Worm (Caenorhabditis elegans) whole organism, young adult: ENCODE data around the gene ZK899.6.
A peak's percentile ranks its signal among the peaks of the same experiment; 100 is the strongest.

ENCODE experiments used
- B0019.2 ChIP-seq: fragments of 200-800 bp; sonication (Bioruptor generic); conservative IDR thresholded peaks from 2 replicates; pipeline ENCODE4 v1.3.6; 2022; ENCODE audit warnings: missing genetic modification reagents, missing genetic modification characterization, missing compliant biosample characterization
- C17E4.6 ChIP-seq: fragments of 200-800 bp; sonication (Bioruptor generic); IDR thresholded peaks from 2 replicates; pipeline ENCODE4 v1.3.6; 2022; ENCODE audit warnings: missing genetic modification reagents, missing genetic modification characterization, missing compliant biosample characterization
- F55B11.4 ChIP-seq: sonication (generic microtip); optimal IDR thresholded peaks from 2 replicates; lab custom pipeline; 2016; ENCODE audit warnings: missing compliant biosample characterization, missing genetic modification characterization, borderline replicate concordance; ENCODE audit not compliant: insufficient read depth
- Y67H2A.10 ChIP-seq: fragments of 200-800 bp; sonication (Bioruptor generic); conservative IDR thresholded peaks from 2 replicates; pipeline ENCODE4 v1.3.6; 2022; ENCODE audit warnings: missing genetic modification reagents, missing genetic modification characterization, missing compliant biosample characterization
- Y79H2A.3 ChIP-seq: fragments of 200-800 bp; sonication (Bioruptor generic); conservative IDR thresholded peaks from 2 replicates; pipeline ENCODE4 v1.3.6; 2022; ENCODE audit warnings: missing genetic modification reagents, missing genetic modification characterization, missing compliant biosample characterization
- Y95B8A.8 ChIP-seq: fragments of 200-800 bp; sonication (Bioruptor generic); IDR thresholded peaks from 2 replicates; pipeline ENCODE4 v1.3.6; 2022; ENCODE audit warnings: missing genetic modification reagents, missing genetic modification characterization, missing compliant biosample characterization
- aptf-2 ChIP-seq: fragments of 200-800 bp; sonication (Bioruptor generic); conservative IDR thresholded peaks from 2 replicates; pipeline ENCODE4 v1.3.6; 2022; ENCODE audit warnings: missing genetic modification reagents, missing genetic modification characterization, missing compliant biosample characterization
- atf-7 ChIP-seq: sonication (generic microtip); optimal IDR thresholded peaks from 2 replicates; lab custom pipeline; 2017; ENCODE audit warnings: mild to moderate bottlenecking, missing genetic modification characterization, missing compliant biosample characterization
- attf-3 ChIP-seq: fragments of 200-800 bp; sonication (Bioruptor generic); conservative IDR thresholded peaks from 2 replicates; pipeline ENCODE4 v1.3.6; 2022; ENCODE audit warnings: missing genetic modification reagents, missing genetic modification characterization, missing compliant biosample characterization
- attf-6 ChIP-seq: fragments of 200-800 bp; sonication (Bioruptor generic); IDR thresholded peaks from 2 replicates; pipeline ENCODE4 v1.3.6; 2022; ENCODE audit warnings: missing genetic modification reagents, missing genetic modification characterization, missing compliant biosample characterization
- cebp-2 ChIP-seq: fragments of 200-800 bp; sonication (Bioruptor generic); IDR thresholded peaks from 2 replicates; pipeline ENCODE4 v1.3.6; 2022; ENCODE audit warnings: missing genetic modification characterization, missing compliant biosample characterization
- ceh-40 ChIP-seq: fragments of 200-800 bp; sonication (Bioruptor generic); IDR thresholded peaks from 2 replicates; pipeline ENCODE4 v1.3.6; 2022; ENCODE audit warnings: missing genetic modification characterization, missing compliant biosample characterization
- dpff-1 ChIP-seq: sonication (generic microtip); optimal IDR thresholded peaks from 2 replicates; lab custom pipeline; 2017; ENCODE audit warnings: mild to moderate bottlenecking, missing genetic modification characterization, missing compliant biosample characterization
- dpl-1 ChIP-seq: fragments of 150-350 bp; optimal IDR thresholded peaks from 2 replicates; lab custom pipeline; 2014; ENCODE audit warnings: missing biosample characterization, missing genetic modification reagents, missing genetic modification characterization
- egl-18 ChIP-seq: fragments of 200-800 bp; sonication (Bioruptor generic); IDR thresholded peaks from 2 replicates; pipeline ENCODE4 v1.3.6; 2022; ENCODE audit warnings: missing genetic modification reagents, missing genetic modification characterization, missing compliant biosample characterization
- egl-44 ChIP-seq: fragments of 200-800 bp; sonication (Bioruptor generic); IDR thresholded peaks from 2 replicates; pipeline ENCODE4 v1.3.6; 2022; ENCODE audit warnings: missing genetic modification reagents, missing genetic modification characterization, missing compliant biosample characterization
- egrh-3 ChIP-seq: fragments of 200-800 bp; sonication (Bioruptor generic); IDR thresholded peaks from 2 replicates; pipeline ENCODE4 v1.3.6; 2022; ENCODE audit warnings: missing genetic modification reagents, missing genetic modification characterization, missing compliant biosample characterization
- him-1 ChIP-seq: sonication (generic microtip); optimal IDR thresholded peaks from 2 replicates; lab custom pipeline; 2016; ENCODE audit warnings: missing genotype, missing genetic modification reagents, missing genetic modification characterization, missing compliant biosample characterization
- let-607 ChIP-seq, 2 experiments: fragments of 200-800 bp in 1 of 2; sonication (Bioruptor generic) in 1 of 2; sonication (generic microtip) in 1 of 2; optimal IDR thresholded peaks; 2 replicates each; lab custom pipeline; 2016 to 2018; ENCODE audit warnings: mild to moderate bottlenecking in 2 of 2, missing compliant biosample characterization in 2 of 2, missing genetic modification characterization in 2 of 2, moderate library complexity in 2 of 2, missing genotype in 1 of 2
- madf-10 ChIP-seq: sonication (generic microtip); optimal IDR thresholded peaks from 2 replicates; lab custom pipeline; 2016; ENCODE audit warnings: mild to moderate bottlenecking, missing genetic modification characterization, missing compliant biosample characterization
- mes-4 ChIP-seq: sonication (generic microtip); optimal IDR thresholded peaks from 2 replicates; lab custom pipeline; 2016; ENCODE audit warnings: missing genotype, missing genetic modification characterization, missing compliant biosample characterization
- nfya-1 ChIP-seq: sonication (generic microtip); optimal IDR thresholded peaks from 2 replicates; lab custom pipeline; 2017; ENCODE audit warnings: antibody characterized with exemption, missing compliant biosample characterization, missing genetic modification characterization, borderline replicate concordance; ENCODE audit not compliant: insufficient read depth
- nhr-179 ChIP-seq: sonication (generic microtip); optimal IDR thresholded peaks from 2 replicates; lab custom pipeline; 2016; ENCODE audit warnings: mild to moderate bottlenecking, missing genetic modification characterization, missing compliant biosample characterization
- nhr-27 ChIP-seq: fragments of 200-800 bp; sonication (Bioruptor generic); optimal IDR thresholded peaks from 2 replicates; lab custom pipeline; 2018; ENCODE audit warnings: mild to moderate bottlenecking, missing genetic modification characterization, moderate library complexity, missing compliant biosample characterization
- pbrm-1 ChIP-seq: fragments of 200-800 bp; sonication (Bioruptor generic); IDR thresholded peaks from 2 replicates; pipeline ENCODE4 v1.3.6; 2022; ENCODE audit warnings: missing genetic modification reagents, missing genetic modification characterization, missing compliant biosample characterization
- rec-8 ChIP-seq, 2 experiments: sonication (generic microtip); optimal IDR thresholded peaks; 2 replicates each; lab custom pipeline; 2016; ENCODE audit warnings: mild to moderate bottlenecking in 2 of 2, missing genetic modification characterization in 2 of 2, missing genetic modification reagents in 2 of 2, missing genotype in 2 of 2, missing biosample characterization in 1 of 2, missing compliant biosample characterization in 1 of 2, moderate library complexity in 1 of 2
- sea-2 ChIP-seq: fragments of 200-800 bp; sonication (Bioruptor generic); IDR thresholded peaks from 2 replicates; pipeline ENCODE4 v1.3.6; 2022; ENCODE audit warnings: missing genetic modification characterization, missing compliant biosample characterization
- snpc-1.3 ChIP-seq: sonication (generic microtip); optimal IDR thresholded peaks from 2 replicates; lab custom pipeline; 2017; ENCODE audit warnings: missing genetic modification characterization, mild to moderate bottlenecking, missing compliant biosample characterization, antibody characterized with exemption, moderate library complexity, missing genotype, missing genetic modification reagents; ENCODE audit not compliant: insufficient read depth
- snpc-3.4 ChIP-seq: sonication (generic microtip); optimal IDR thresholded peaks from 2 replicates; lab custom pipeline; 2017; ENCODE audit warnings: missing genetic modification characterization, mild to moderate bottlenecking, missing compliant biosample characterization, antibody characterized with exemption, moderate library complexity, missing genotype, missing genetic modification reagents
- snpc-4 ChIP-seq, 5 experiments: fragments of 150-350 bp in 1 of 5; sonication (generic microtip) in 4 of 5; optimal IDR thresholded peaks; 2 replicates each; lab custom pipeline; 2014 to 2018; ENCODE audit warnings: missing genetic modification characterization in 5 of 5, missing biosample characterization in 3 of 5, antibody characterized with exemption in 2 of 5, mild to moderate bottlenecking in 2 of 5, missing compliant biosample characterization in 2 of 5, missing genotype in 2 of 5, moderate library complexity in 2 of 5, missing genetic modification reagents in 1 of 5
- unc-62 ChIP-seq: fragments of 150-350 bp; optimal IDR thresholded peaks from 2 replicates; lab custom pipeline; 2014; ENCODE audit warnings: missing biosample characterization, missing genetic modification reagents, missing genetic modification characterization
- xnd-1 ChIP-seq: sonication (generic microtip); optimal IDR thresholded peaks from 2 replicates; lab custom pipeline; 2016; ENCODE audit warnings: missing genotype, missing genetic modification reagents, missing genetic modification characterization, missing compliant biosample characterization
- ztf-6 ChIP-seq: fragments of 200-800 bp; sonication (Bioruptor generic); IDR thresholded peaks from 2 replicates; pipeline ENCODE4 v1.3.6; 2022; ENCODE audit warnings: missing genetic modification reagents, missing genetic modification characterization, missing compliant biosample characterization

The ZK899.6 gene

ce11 chrX:9467573-9467972, 4.4 kb downstream of the ZK899.6 start (continued):
- TF ChIP-seq rec-8 (tag; optimal IDR thresholded peaks at IDR 0.05; lab: Kevin White, UChicago) (peak; percentile 53 to 67), snpc-3.4 (peak; percentile 64), attf-3 (GFP tag; lab: Robert Waterston, UW) (peak; percentile 44), Y79H2A.3 (GFP tag; lab: Robert Waterston, UW) (no peak)

- TF ChIP-seq unc-62 (GFP tag; lab: Kevin White, UChicago) (no peak), dpl-1 (GFP tag; lab: Kevin White, UChicago) (no peak), snpc-4 (GFP tag; optimal IDR thresholded peaks at IDR 0.05; lab: Kevin White, UChicago) (no peak), snpc-4 (tag; optimal IDR thresholded peaks at IDR 0.05; lab: Kevin White, UChicago) (no peak), ztf-6 (GFP tag; lab: Robert Waterston, UW) (no peak), egrh-3 (GFP tag; lab: Robert Waterston, UW) (no peak), nhr-179 (tag; lab: Kevin White, UChicago) (no peak), snpc-1.3 (tag; lab: Kevin White, UChicago) (no peak), egl-44 (no peak), Y67H2A.10 (GFP tag; lab: Robert Waterston, UW) (no peak), madf-10 (tag; lab: Kevin White, UChicago) (no peak), cebp-2 (GFP tag; lab: Robert Waterston, UW) (no peak), snpc-3.4 (no peak), dpff-1 (tag; lab: Kevin White, UChicago) (no peak)
These were observed 9.0 kb downstream of the ZK899.6 start, which contains the start of gene gap-2 for ce11 chrX:9472170-9472569. gap-2 (plus strand) TSS chrX:9472470.

- TF ChIP-seq nhr-27 (tag; lab: Kevin White, UChicago) (no peak), ceh-40 (GFP tag; lab: Robert Waterston, UW) (no peak), sea-2 (no peak)
These were observed 13.6 kb downstream of the ZK899.6 start for ce11 chrX:9476752-9477151.

- TF ChIP-seq attf-6 (no peak), unc-62 (GFP tag; lab: Kevin White, UChicago) (no peak), mes-4 (tag; lab: Kevin White, UChicago) (no peak), him-1 (tag; lab: Kevin White, UChicago) (no peak), aptf-2 (no peak), Y67H2A.10 (GFP tag; lab: Robert Waterston, UW) (no peak), let-607 (tag; optimal IDR thresholded peaks at IDR 0.05; lab: Kevin White, UChicago) (no peak), dpl-1 (GFP tag; lab: Kevin White, UChicago) (no peak), egl-18 (GFP tag; lab: Robert Waterston, UW) (no peak), nfya-1 (no peak), B0019.2 (no peak), Y95B8A.8 (GFP tag; lab: Robert Waterston, UW) (no peak), xnd-1 (tag; lab: Kevin White, UChicago) (no peak), C17E4.6 (GFP tag; lab: Robert Waterston, UW) (no peak), pbrm-1 (GFP tag; lab: Robert Waterston, UW) (no peak), atf-7 (tag; lab: Kevin White, UChicago) (no peak), F55B11.4 (no peak)
- TF ChIP-seq, all 124 proteins: peak for 0
These were observed 20.6 kb downstream of the ZK899.6 start for ce11 chrX:9483754-9484153.
